Worm (Caenorhabditis elegans) whole organism, L4 larva: ENCODE results near the gene cpl-1.
A peak's percentile ranks its signal among the peaks of the same experiment; 100 is the strongest.

Experiments
- F37D6.2 ChIP-seq: sonication (generic microtip); optimal IDR thresholded peaks from 2 replicates; lab custom pipeline; 2016; ENCODE audit warnings: mild to moderate bottlenecking, missing genetic modification characterization, missing compliant biosample characterization
- F44E2.7 ChIP-seq: fragments of 200-800 bp; sonication (Bioruptor generic); IDR thresholded peaks from 2 replicates; pipeline ENCODE4 v2.1.2; 2022; ENCODE audit warnings: missing genetic modification characterization, missing compliant biosample characterization
- F49E8.2 ChIP-seq: sonication (generic microtip); optimal IDR thresholded peaks from 2 replicates; lab custom pipeline; 2016; ENCODE audit warnings: missing compliant biosample characterization, mild to moderate bottlenecking, missing genetic modification characterization, borderline replicate concordance
- R02D3.7 ChIP-seq: fragments of 150-350 bp; sonication (generic microtip); optimal IDR thresholded peaks from 3 replicates; lab custom pipeline; 2014; ENCODE audit warnings: missing biosample characterization, missing genetic modification characterization
- T20F7.1 ChIP-seq: fragments of 200-800 bp; sonication (Bioruptor generic); optimal IDR thresholded peaks from 2 replicates; lab custom pipeline; 2018; ENCODE audit warnings: mild to moderate bottlenecking, missing genetic modification characterization, missing compliant biosample characterization
- Y48G9A.11 ChIP-seq: fragments of 200-800 bp; sonication (Bioruptor generic); IDR thresholded peaks from 2 replicates; pipeline ENCODE4 v1.3.6; 2022; ENCODE audit warnings: missing genetic modification reagents, missing genetic modification characterization, missing compliant biosample characterization
- Y5F2A.4 ChIP-seq: fragments of 200-800 bp; sonication (Bioruptor generic); optimal IDR thresholded peaks from 2 replicates; lab custom pipeline; 2018; ENCODE audit warnings: mild to moderate bottlenecking, missing genetic modification characterization, missing compliant biosample characterization
- ZK546.5 ChIP-seq, 2 experiments: sonication (generic microtip); optimal IDR thresholded peaks; 2 replicates each; lab custom pipeline; 2017; ENCODE audit warnings: missing biosample characterization in 2 of 2, missing genetic modification characterization in 2 of 2
- aha-1 ChIP-seq: fragments of 150-350 bp; peaks from one replicate; lab custom pipeline; 2014; ENCODE audit warnings: missing biosample characterization, missing genetic modification characterization
- aly-2 ChIP-seq: sonication (generic microtip); optimal IDR thresholded peaks from 2 replicates; lab custom pipeline; 2018; ENCODE audit warnings: missing biosample characterization, missing genetic modification characterization
- attf-4 ChIP-seq: sonication (generic microtip); optimal IDR thresholded peaks from 3 replicates; lab custom pipeline; 2017; ENCODE audit warnings: missing biosample characterization, missing genetic modification characterization
- ceh-44 ChIP-seq: fragments of 200-800 bp; sonication (Bioruptor generic); IDR thresholded peaks from 2 replicates; pipeline ENCODE4 v1.3.6; 2022; ENCODE audit warnings: missing genetic modification reagents, missing genetic modification characterization, missing compliant biosample characterization
- ceh-82 ChIP-seq: sonication (generic microtip); optimal IDR thresholded peaks from 2 replicates; lab custom pipeline; 2017; ENCODE audit warnings: missing biosample characterization, missing genetic modification characterization
- ces-1 ChIP-seq: fragments of 150-350 bp; sonication (generic microtip); optimal IDR thresholded peaks from 4 replicates; lab custom pipeline; 2014; ENCODE audit warnings: missing biosample characterization, missing genetic modification reagents, missing genetic modification characterization
- ctbp-1 ChIP-seq: fragments of 200-800 bp; sonication (Bioruptor generic); IDR thresholded peaks from 2 replicates; pipeline ENCODE4 v1.3.6; 2022; ENCODE audit warnings: missing genetic modification reagents, missing genetic modification characterization, missing compliant biosample characterization
- daf-19 ChIP-seq: fragments of 200-800 bp; sonication (Bioruptor generic); conservative IDR thresholded peaks from 2 replicates; pipeline ENCODE4 v1.3.6; 2022; ENCODE audit warnings: missing genetic modification characterization, missing compliant biosample characterization
- daf-8 ChIP-seq: fragments of 200-800 bp; sonication (Bioruptor generic); IDR thresholded peaks from 2 replicates; pipeline ENCODE4 v1.3.6; 2022; ENCODE audit warnings: missing genetic modification characterization, missing compliant biosample characterization
- dmd-8 ChIP-seq: fragments of 200-800 bp; sonication (Bioruptor generic); IDR thresholded peaks from 2 replicates; pipeline ENCODE4 v1.3.6; 2022; ENCODE audit warnings: missing genetic modification characterization, missing compliant biosample characterization
- dmd-9 ChIP-seq: fragments of 200-800 bp; sonication (Bioruptor generic); IDR thresholded peaks from 2 replicates; pipeline ENCODE4 v1.3.6; 2022; ENCODE audit warnings: missing genetic modification reagents, missing genetic modification characterization, missing compliant biosample characterization
- dve-1 ChIP-seq: sonication (generic microtip); optimal IDR thresholded peaks from 2 replicates; lab custom pipeline; 2017; ENCODE audit warnings: antibody characterized with exemption, mild to moderate bottlenecking, missing genetic modification characterization, missing compliant biosample characterization; ENCODE audit not compliant: insufficient read depth
- egl-43 ChIP-seq: fragments of 200-800 bp; sonication (Bioruptor generic); IDR thresholded peaks from 2 replicates; pipeline ENCODE4 v1.3.6; 2022; ENCODE audit warnings: missing genetic modification reagents, missing genetic modification characterization, missing compliant biosample characterization
- fos-1 ChIP-seq: fragments of 150-350 bp; optimal IDR thresholded peaks from 2 replicates; lab custom pipeline; 2014; ENCODE audit warnings: missing biosample characterization, missing genetic modification characterization
- hif-1 ChIP-seq, 2 experiments: sonication (generic microtip); optimal IDR thresholded peaks; 2 replicates each; lab custom pipeline; 2016 to 2017; ENCODE audit warnings: missing compliant biosample characterization in 2 of 2, missing genetic modification characterization in 2 of 2, missing genetic modification reagents in 2 of 2, missing genotype in 2 of 2, mild to moderate bottlenecking in 1 of 2
- hlh-11 ChIP-seq: fragments of 200-800 bp; sonication (Bioruptor generic); optimal IDR thresholded peaks from 2 replicates; lab custom pipeline; 2018; ENCODE audit warnings: mild to moderate bottlenecking, missing genetic modification characterization, missing compliant biosample characterization
- jun-1 ChIP-seq: fragments of 150-350 bp; optimal IDR thresholded peaks from 2 replicates; lab custom pipeline; 2014; ENCODE audit warnings: missing biosample characterization, missing genetic modification reagents, missing genetic modification characterization
- lin-1 ChIP-seq: fragments of 200-800 bp; sonication (Bioruptor generic); IDR thresholded peaks from 2 replicates; pipeline ENCODE4 v1.3.6; 2022; ENCODE audit warnings: missing genetic modification reagents, missing genetic modification characterization, missing compliant biosample characterization
- lin-13 ChIP-seq: fragments of 150-350 bp; optimal IDR thresholded peaks from 2 replicates; lab custom pipeline; 2014; ENCODE audit warnings: missing biosample characterization, missing genetic modification reagents, missing genetic modification characterization
- lin-15B ChIP-seq: fragments of 150-350 bp; sonication (generic microtip); optimal IDR thresholded peaks from 3 replicates; lab custom pipeline; 2014; ENCODE audit warnings: missing biosample characterization, missing genetic modification characterization
- lin-38 ChIP-seq: fragments of 200-800 bp; sonication (Bioruptor generic); IDR thresholded peaks from 2 replicates; pipeline ENCODE4 v1.3.6; 2022; ENCODE audit warnings: missing genetic modification reagents, missing genetic modification characterization, missing compliant biosample characterization
- lin-39 ChIP-seq: fragments of 150-350 bp; optimal IDR thresholded peaks from 2 replicates; lab custom pipeline; 2014; ENCODE audit warnings: missing biosample characterization, missing genetic modification reagents, missing genetic modification characterization
- lir-3 ChIP-seq: sonication (generic microtip); optimal IDR thresholded peaks from 2 replicates; lab custom pipeline; 2016; ENCODE audit warnings: mild to moderate bottlenecking, missing genetic modification characterization, missing compliant biosample characterization
- madf-5 ChIP-seq, 2 experiments: fragments of 200-800 bp; sonication (Bioruptor generic); IDR thresholded peaks; 2 replicates each; pipeline ENCODE4 v1.3.6; 2022; ENCODE audit warnings: missing compliant biosample characterization in 2 of 2, missing genetic modification characterization in 2 of 2
- mdl-1 ChIP-seq, 2 experiments: fragments of 150-350 bp in 1 of 2; sonication (generic microtip) in 1 of 2; optimal IDR thresholded peaks; 2 replicates each; lab custom pipeline; 2014 to 2017; ENCODE audit warnings: missing biosample characterization in 2 of 2, missing genetic modification characterization in 2 of 2
- mdt-29 ChIP-seq: fragments of 200-800 bp; sonication (Bioruptor generic); IDR thresholded peaks from 2 replicates; pipeline ENCODE4 v1.3.6; 2022; ENCODE audit warnings: missing genetic modification reagents, missing genetic modification characterization, missing compliant biosample characterization
- mes-2 ChIP-seq: sonication (generic microtip); optimal IDR thresholded peaks from 2 replicates; lab custom pipeline; 2016; ENCODE audit warnings: missing genotype, mild to moderate bottlenecking, missing genetic modification characterization, missing compliant biosample characterization; ENCODE audit not compliant: poor library complexity, severe bottlenecking
- nhr-11 ChIP-seq: fragments of 150-350 bp; optimal IDR thresholded peaks from 2 replicates; lab custom pipeline; 2014; ENCODE audit warnings: missing biosample characterization, missing genetic modification characterization
- nhr-41 ChIP-seq: fragments of 200-800 bp; sonication (Bioruptor generic); IDR thresholded peaks from 2 replicates; pipeline ENCODE4 v1.3.6; 2022; ENCODE audit warnings: missing genetic modification reagents, missing genetic modification characterization, missing compliant biosample characterization
- nhr-42 ChIP-seq: fragments of 200-800 bp; sonication (Bioruptor generic); IDR thresholded peaks from 2 replicates; pipeline ENCODE4 v1.3.6; 2022; ENCODE audit warnings: missing genetic modification characterization, missing compliant biosample characterization
- nhr-48 ChIP-seq: sonication (generic microtip); optimal IDR thresholded peaks from 2 replicates; lab custom pipeline; 2016; ENCODE audit warnings: mild to moderate bottlenecking, missing genetic modification characterization, missing compliant biosample characterization
- pha-4 ChIP-seq, 2 experiments: fragments of 150-350 bp in 1 of 2; fragments of 200-800 bp in 1 of 2; sonication (Bioruptor generic) in 1 of 2; IDR thresholded peaks in 1 of 2; optimal IDR thresholded peaks in 1 of 2; 2 replicates each; pipeline versions ENCODE4 v1.3.6 to Lab custom; 2014 to 2022; ENCODE audit warnings: missing genetic modification characterization in 2 of 2, missing genetic modification reagents in 2 of 2, missing biosample characterization in 1 of 2, missing compliant biosample characterization in 1 of 2
- pqm-1 ChIP-seq: sonication (generic microtip); optimal IDR thresholded peaks from 2 replicates; lab custom pipeline; 2017; ENCODE audit warnings: missing biosample characterization, missing genetic modification characterization
- saeg-2 ChIP-seq: fragments of 200-800 bp; sonication (Bioruptor generic); IDR thresholded peaks from 2 replicates; pipeline ENCODE4 v1.3.6; 2022; ENCODE audit warnings: missing genetic modification reagents, missing genetic modification characterization, missing compliant biosample characterization
- set-16 ChIP-seq: fragments of 200-800 bp; sonication (Bioruptor generic); IDR thresholded peaks from 2 replicates; pipeline ENCODE4 v1.3.6; 2022; ENCODE audit warnings: missing genetic modification reagents, missing genetic modification characterization, missing compliant biosample characterization
- spr-1 ChIP-seq: sonication (generic microtip); optimal IDR thresholded peaks from 2 replicates; lab custom pipeline; 2016; ENCODE audit warnings: mild to moderate bottlenecking, missing genetic modification characterization, missing compliant biosample characterization
- spr-3 ChIP-seq: fragments of 200-800 bp; sonication (Bioruptor generic); optimal IDR thresholded peaks from 2 replicates; lab custom pipeline; 2018; ENCODE audit warnings: mild to moderate bottlenecking, missing genetic modification characterization, missing compliant biosample characterization
- tra-1 ChIP-seq: fragments of 200-800 bp; sonication (Bioruptor generic); IDR thresholded peaks from 2 replicates; pipeline ENCODE4 v1.3.6; 2022; ENCODE audit warnings: missing genetic modification reagents, missing genetic modification characterization, missing compliant biosample characterization
- unc-39 ChIP-seq: sonication (generic microtip); optimal IDR thresholded peaks from 2 replicates; lab custom pipeline; 2017; ENCODE audit warnings: missing biosample characterization, missing genetic modification characterization
- zag-1 ChIP-seq: fragments of 150-350 bp; optimal IDR thresholded peaks from 2 replicates; lab custom pipeline; 2014; ENCODE audit warnings: missing biosample characterization, missing genetic modification characterization
- zfp-3 ChIP-seq: fragments of 200-800 bp; sonication (Bioruptor generic); conservative IDR thresholded peaks from 2 replicates; pipeline ENCODE4 v1.3.6; 2022; ENCODE audit warnings: missing genetic modification reagents, missing genetic modification characterization, missing compliant biosample characterization
- zip-2 ChIP-seq: fragments of 150-350 bp; optimal IDR thresholded peaks from 2 replicates; lab custom pipeline; 2014; ENCODE audit warnings: missing biosample characterization, missing genetic modification characterization
- ztf-7 ChIP-seq: fragments of 150-350 bp; optimal IDR thresholded peaks from 2 replicates; lab custom pipeline; 2014; ENCODE audit warnings: missing biosample characterization, missing genetic modification characterization

cpl-1 gene

DNA sequence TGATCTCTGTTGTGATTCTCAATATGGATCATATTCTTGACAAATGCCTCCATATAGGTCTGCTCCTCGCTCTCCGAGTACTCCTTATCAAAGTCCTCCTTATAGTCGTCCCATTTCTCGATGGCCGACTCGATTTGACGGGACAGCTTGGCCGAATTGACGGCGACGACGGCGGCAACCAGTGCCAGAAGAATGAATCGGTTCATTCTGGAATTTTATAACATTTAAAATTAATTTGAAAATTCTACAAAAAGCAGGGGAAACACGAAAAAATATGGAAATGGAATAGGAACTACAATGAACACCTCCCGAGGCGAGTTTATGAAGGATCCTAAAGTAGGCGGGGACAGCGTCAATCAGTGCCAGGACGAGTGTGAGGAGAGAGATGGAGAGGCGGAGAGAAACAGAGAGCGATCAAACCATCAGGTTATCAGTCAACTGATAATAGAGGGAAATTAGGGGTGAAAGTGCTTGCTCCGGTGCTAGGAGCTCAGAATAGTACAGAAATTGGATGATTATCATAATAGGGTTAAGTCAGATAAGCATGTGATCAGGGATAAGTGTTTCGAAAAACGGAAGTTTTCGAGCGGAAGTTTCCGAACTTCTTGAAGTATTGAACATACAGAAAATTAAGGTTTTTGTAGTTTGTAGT is at the start of gene cpl-1:
Gene cpl-1, minus strand, starts transcription at position 207 of the 652 bp plus-strand sequence.
- TF ChIP-seq lin-15B (tag; lab: Kevin White, UChicago), result no peak
- TF ChIP-seq Y5F2A.4 (GFP tag; lab: Kevin White, UChicago), result no peak
- TF ChIP-seq fos-1 (tag; lab: Kevin White, UChicago), result no peak
- TF ChIP-seq spr-3 (GFP tag; lab: Kevin White, UChicago), result no peak
- TF ChIP-seq F44E2.7 (GFP tag; lab: Robert Waterston, UW), result no peak
- TF ChIP-seq lin-38 (GFP tag; lab: Robert Waterston, UW), result no peak
- no peak for TF ChIP-seq F37D6.2 (tag; lab: Kevin White, UChicago)
- TF ChIP-seq madf-5 (GFP tag; IDR thresholded peaks at IDR 0.05; lab: Robert Waterston, UW), result no peak
- TF ChIP-seq lin-13 (GFP tag; lab: Kevin White, UChicago), result no peak
- no peak for TF ChIP-seq F49E8.2 (tag; lab: Kevin White, UChicago)
- peak; percentile 84 for TF ChIP-seq dve-1 (tag; lab: Kevin White, UChicago)
- TF ChIP-seq ceh-82 (tag; lab: Kevin White, UChicago), result no peak
- TF ChIP-seq nhr-48, result peak; percentile 47
- no peak for TF ChIP-seq jun-1 (tag; lab: Kevin White, UChicago)
- no peak for TF ChIP-seq attf-4 (tag; lab: Kevin White, UChicago)
- TF ChIP-seq aha-1 (tag; lab: Kevin White, UChicago), result peak; percentile 93
- no peak for TF ChIP-seq zip-2 (tag; lab: Kevin White, UChicago)
- no peak for TF ChIP-seq set-16 (GFP tag; lab: Robert Waterston, UW)
- TF ChIP-seq nhr-42 (GFP tag; lab: Robert Waterston, UW), result no peak
- no peak for TF ChIP-seq ZK546.5 (tag; optimal IDR thresholded peaks at IDR 0.05; lab: Kevin White, UChicago)
- no peak for TF ChIP-seq R02D3.7 (tag; lab: Kevin White, UChicago)
- no peak for TF ChIP-seq mdt-29 (GFP tag; lab: Robert Waterston, UW)
- peak; percentile 3 for TF ChIP-seq mes-2 (tag; lab: Kevin White, UChicago)
- no peak for TF ChIP-seq ceh-44
- peak; percentile 5 for TF ChIP-seq T20F7.1 (GFP tag; lab: Kevin White, UChicago)
- TF ChIP-seq lin-1 (GFP tag; lab: Robert Waterston, UW), result peak; percentile 40; the same call in 1 of the 2 replicates
- TF ChIP-seq dmd-9 (GFP tag; lab: Robert Waterston, UW), result no peak
- TF ChIP-seq unc-39 (tag; lab: Kevin White, UChicago), result no peak
- TF ChIP-seq ztf-7 (tag; lab: Kevin White, UChicago), result no peak
- no peak for TF ChIP-seq nhr-41 (GFP tag; lab: Robert Waterston, UW)
- no peak for TF ChIP-seq mdl-1 (tag; optimal IDR thresholded peaks at IDR 0.05; lab: Kevin White, UChicago)
- TF ChIP-seq hlh-11 (tag; lab: Kevin White, UChicago), result peak; percentile 74
- no peak for TF ChIP-seq zag-1 (tag; lab: Kevin White, UChicago)
- no peak for TF ChIP-seq hif-1 (tag; optimal IDR thresholded peaks at IDR 0.05; lab: Kevin White, UChicago)
- no peak for TF ChIP-seq pha-4 (GFP tag; IDR thresholded peaks at IDR 0.05; lab: Robert Waterston, UW)
- no peak for TF ChIP-seq pha-4 (tag; optimal IDR thresholded peaks at IDR 0.05; lab: Kevin White, UChicago)
- TF ChIP-seq tra-1 (GFP tag; lab: Robert Waterston, UW), result peak; percentile 57
- no peak for TF ChIP-seq Y48G9A.11
- peak; percentile 9 for TF ChIP-seq pqm-1 (tag; lab: Kevin White, UChicago)
- no peak for TF ChIP-seq spr-1 (tag; lab: Kevin White, UChicago)
- no peak for TF ChIP-seq saeg-2
- TF ChIP-seq lir-3 (tag; lab: Kevin White, UChicago), result no peak
- TF ChIP-seq ces-1 (GFP tag; lab: Kevin White, UChicago), result no peak
- TF ChIP-seq zfp-3 (GFP tag; lab: Robert Waterston, UW), result no peak
- peak; percentile 48; the same call in 1 of the 2 replicates for TF ChIP-seq daf-19 (GFP tag; lab: Robert Waterston, UW)
- no peak for TF ChIP-seq aly-2 (tag; lab: Kevin White, UChicago)
- no peak for TF ChIP-seq dmd-8 (GFP tag; lab: Robert Waterston, UW)
- no peak for TF ChIP-seq lin-39 (tag; lab: Kevin White, UChicago)
- peak; percentile 17 for TF ChIP-seq nhr-11 (tag; lab: Kevin White, UChicago)
- TF ChIP-seq egl-43 (GFP tag; lab: Robert Waterston, UW), result no peak
- no peak for TF ChIP-seq daf-8 (GFP tag; lab: Robert Waterston, UW)
- TF ChIP-seq ctbp-1 (GFP tag; lab: Robert Waterston, UW), result no peak
